Fruit fly (Drosophila melanogaster) whole organism, embryonic: Measurements from ENCODE around the gene CG15719.

Experiments used
- Abd-B ChIP-seq: fragments of 200-800 bp; sonication (Bioruptor generic); optimal IDR thresholded peaks from 2 replicates; lab custom pipeline; 2018; ENCODE audit warnings: missing biosample characterization, mild to moderate bottlenecking, missing genetic modification characterization, moderate library complexity
- BtbVII ChIP-seq: fragments of 200-800 bp; sonication (Bioruptor generic); optimal IDR thresholded peaks from 3 replicates; lab custom pipeline; 2017; ENCODE audit warnings: missing biosample characterization, mild to moderate bottlenecking, missing genetic modification characterization
- CG11696 ChIP-seq: fragments of 200-800 bp; sonication (Bioruptor generic); IDR thresholded peaks from 2 replicates; pipeline ENCODE4 v1.3.6; 2022; ENCODE audit warnings: missing biosample characterization, missing genetic modification characterization
- CG12155 ChIP-seq: fragments of 200-800 bp; sonication (Bioruptor generic); optimal IDR thresholded peaks from 3 replicates; lab custom pipeline; 2016; ENCODE audit warnings: missing biosample characterization, missing genetic modification characterization
- CG13123 ChIP-seq: fragments of 200-800 bp; sonication (Bioruptor generic); optimal IDR thresholded peaks from 2 replicates; lab custom pipeline; 2016; ENCODE audit warnings: missing biosample characterization, missing genetic modification characterization
- CG13287 ChIP-seq: fragments of 200-800 bp; sonication (Bioruptor generic); IDR thresholded peaks from 2 replicates; pipeline ENCODE4 v1.3.6; 2022; ENCODE audit warnings: missing biosample characterization, missing genetic modification characterization; ENCODE audit not compliant: partially characterized antibody
- CG15011 ChIP-seq: fragments of 200-800 bp; sonication (Bioruptor generic); optimal IDR thresholded peaks from 3 replicates; lab custom pipeline; 2018; ENCODE audit warnings: missing biosample characterization, mild to moderate bottlenecking, missing genetic modification characterization
- CG15696 ChIP-seq: fragments of 200-800 bp; sonication (Bioruptor generic); optimal IDR thresholded peaks from 2 replicates; lab custom pipeline; 2019; ENCODE audit warnings: missing biosample characterization, mild to moderate bottlenecking, missing genetic modification characterization, moderate library complexity
- CG1603 ChIP-seq: fragments of 200-800 bp; sonication (Bioruptor generic); optimal IDR thresholded peaks from 2 replicates; lab custom pipeline; 2019; ENCODE audit warnings: missing biosample characterization, mild to moderate bottlenecking, missing genetic modification characterization, moderate library complexity
- CG18262 ChIP-seq: fragments of 200-800 bp; optimal IDR thresholded peaks from 3 replicates; lab custom pipeline; 2019; ENCODE audit warnings: missing biosample characterization, mild to moderate bottlenecking, missing genetic modification characterization, moderate library complexity
- CG1832 ChIP-seq: fragments of 200-800 bp; sonication (Bioruptor generic); optimal IDR thresholded peaks from 2 replicates; lab custom pipeline; 2017; ENCODE audit warnings: missing biosample characterization, mild to moderate bottlenecking, missing genetic modification characterization, inconsistent platforms
- CG18764 ChIP-seq: fragments of 200-800 bp; sonication (Bioruptor generic); optimal IDR thresholded peaks from 3 replicates; lab custom pipeline; 2016; ENCODE audit warnings: missing biosample characterization, missing genetic modification characterization
- CG2712 ChIP-seq: fragments of 200-800 bp; optimal IDR thresholded peaks from 3 replicates; lab custom pipeline; 2019; ENCODE audit warnings: missing biosample characterization, mild to moderate bottlenecking, missing genetic modification characterization, moderate library complexity
- CG32772 ChIP-seq: fragments of 200-800 bp; sonication (Bioruptor generic); IDR thresholded peaks from 2 replicates; pipeline ENCODE4 v1.3.6; 2022; ENCODE audit warnings: missing biosample characterization, missing genetic modification characterization
- CG4617 ChIP-seq: fragments of 200-800 bp; sonication (Bioruptor generic); optimal IDR thresholded peaks from 3 replicates; lab custom pipeline; 2016; ENCODE audit warnings: missing biosample characterization, missing genetic modification characterization, borderline replicate concordance
- CG5180 ChIP-seq: fragments of 200-800 bp; sonication (Bioruptor generic); optimal IDR thresholded peaks from 3 replicates; lab custom pipeline; 2017; ENCODE audit warnings: missing biosample characterization, missing genetic modification characterization, mild to moderate bottlenecking, moderate library complexity, missing genetic modification reagents
- CG6654 ChIP-seq: fragments of 200-800 bp; sonication (Bioruptor generic); optimal IDR thresholded peaks from 2 replicates; lab custom pipeline; 2017; ENCODE audit warnings: missing biosample characterization, mild to moderate bottlenecking, missing genetic modification characterization
- CG6689 ChIP-seq: fragments of 200-800 bp; sonication (Bioruptor generic); IDR thresholded peaks from 2 replicates; pipeline ENCODE4 v1.3.6; 2022; ENCODE audit warnings: missing biosample characterization, missing genetic modification characterization
- CG6813 ChIP-seq: fragments of 200-800 bp; sonication (Bioruptor generic); optimal IDR thresholded peaks from 2 replicates; lab custom pipeline; 2017; ENCODE audit warnings: missing biosample characterization, missing genetic modification characterization, mild to moderate bottlenecking, moderate library complexity, missing genetic modification reagents
- CG7372 ChIP-seq: fragments of 200-800 bp; sonication (Bioruptor generic); IDR thresholded peaks from 2 replicates; pipeline ENCODE4 v1.3.6; 2022; ENCODE audit warnings: missing biosample characterization, missing genetic modification characterization
- CG7839 ChIP-seq: fragments of 200-800 bp; sonication (Bioruptor generic); optimal IDR thresholded peaks from 3 replicates; lab custom pipeline; 2018; ENCODE audit warnings: missing biosample characterization, mild to moderate bottlenecking, missing genetic modification characterization, moderate library complexity
- CG8359 ChIP-seq: fragments of 200-800 bp; sonication (Bioruptor generic); optimal IDR thresholded peaks from 2 replicates; lab custom pipeline; 2017; ENCODE audit warnings: missing biosample characterization, mild to moderate bottlenecking, missing genetic modification characterization, borderline replicate concordance
- Dad ChIP-seq: fragments of 200-800 bp; sonication (Bioruptor generic); optimal IDR thresholded peaks from 3 replicates; lab custom pipeline; 2016; ENCODE audit warnings: missing biosample characterization, missing genetic modification characterization
- Deaf1 ChIP-seq: fragments of 200-800 bp; optimal IDR thresholded peaks from 3 replicates; lab custom pipeline; 2019; ENCODE audit warnings: missing biosample characterization, mild to moderate bottlenecking, missing genetic modification characterization, moderate library complexity
- Dll ChIP-seq: fragments of 200-800 bp; sonication (Bioruptor generic); IDR thresholded peaks from 4 replicates; pipeline ENCODE4 v1.3.6; 2022; ENCODE audit warnings: missing biosample characterization, missing genetic modification characterization; ENCODE audit not compliant: partially characterized antibody
- E2f1 ChIP-seq: fragments of 200-800 bp; sonication (Bioruptor generic); IDR thresholded peaks from 2 replicates; pipeline ENCODE4 v1.3.6; 2022; ENCODE audit warnings: missing biosample characterization, missing genetic modification characterization
- Gsc ChIP-seq: fragments of 200-800 bp; sonication (Bioruptor generic); IDR thresholded peaks from 2 replicates; pipeline ENCODE4 v1.3.6; 2022; ENCODE audit warnings: missing biosample characterization, missing genetic modification characterization
- Lhr ChIP-seq: fragments of 200-800 bp; sonication (Bioruptor generic); optimal IDR thresholded peaks from 3 replicates; lab custom pipeline; 2017; ENCODE audit warnings: mild to moderate bottlenecking, missing biosample characterization, missing genetic modification reagents, missing genetic modification characterization
- MTF-1 ChIP-seq: fragments of 200-800 bp; sonication (Bioruptor generic); optimal IDR thresholded peaks from 2 replicates; lab custom pipeline; 2018; ENCODE audit warnings: missing biosample characterization, mild to moderate bottlenecking, missing genetic modification characterization, borderline replicate concordance
- NK7.1 ChIP-seq: fragments of 200-800 bp; sonication (Bioruptor generic); optimal IDR thresholded peaks from 3 replicates; lab custom pipeline; 2016; ENCODE audit warnings: missing biosample characterization, missing genetic modification characterization
- Nf-YB ChIP-seq: fragments of 200-800 bp; sonication (Bioruptor generic); optimal IDR thresholded peaks from 3 replicates; lab custom pipeline; 2019; ENCODE audit warnings: missing biosample characterization, mild to moderate bottlenecking, missing genetic modification characterization, moderate library complexity
- Nf-YC ChIP-seq: fragments of 200-800 bp; optimal IDR thresholded peaks from 3 replicates; lab custom pipeline; 2019; ENCODE audit warnings: missing biosample characterization, mild to moderate bottlenecking, missing genetic modification characterization, moderate library complexity
- Rfx ChIP-seq: fragments of 200-800 bp; sonication (Bioruptor generic); IDR thresholded peaks from 2 replicates; pipeline ENCODE4 v1.3.6; 2022; ENCODE audit warnings: missing biosample characterization, missing genetic modification characterization
- Sox102F ChIP-seq: fragments of 200-800 bp; sonication (Bioruptor generic); optimal IDR thresholded peaks from 2 replicates; lab custom pipeline; 2018; ENCODE audit warnings: missing biosample characterization, mild to moderate bottlenecking, missing genetic modification characterization, moderate library complexity
- Sry-β ChIP-seq: fragments of 200-800 bp; sonication (Bioruptor generic); optimal IDR thresholded peaks from 2 replicates; lab custom pipeline; 2018; ENCODE audit warnings: missing biosample characterization, mild to moderate bottlenecking, missing genetic modification characterization, moderate library complexity
- Sry-δ ChIP-seq: fragments of 200-800 bp; sonication (Bioruptor generic); optimal IDR thresholded peaks from 2 replicates; lab custom pipeline; 2016; ENCODE audit warnings: missing biosample characterization, missing genetic modification characterization
- ab ChIP-seq: fragments of 200-800 bp; sonication (Bioruptor generic); optimal IDR thresholded peaks from 2 replicates; lab custom pipeline; 2016; ENCODE audit warnings: missing biosample characterization, missing genetic modification characterization
- ase ChIP-seq: fragments of 200-800 bp; sonication (Bioruptor generic); IDR thresholded peaks from 3 replicates; pipeline ENCODE4 v1.3.6; 2022; ENCODE audit warnings: missing biosample characterization, missing genetic modification characterization
- ash1 ChIP-seq: fragments of 200-800 bp; sonication (Bioruptor generic); optimal IDR thresholded peaks from 2 replicates; lab custom pipeline; 2018; ENCODE audit warnings: missing biosample characterization, mild to moderate bottlenecking, missing genetic modification characterization
- bsh ChIP-seq, 2 experiments: fragments of 200-800 bp; sonication (Bioruptor generic); optimal IDR thresholded peaks; 2 replicates each; lab custom pipeline; 2017 to 2018; ENCODE audit warnings: mild to moderate bottlenecking in 2 of 2, missing biosample characterization in 2 of 2, missing genetic modification characterization in 2 of 2, moderate library complexity in 1 of 2
- disco-r ChIP-seq: fragments of 200-800 bp; sonication (Bioruptor generic); optimal IDR thresholded peaks from 2 replicates; lab custom pipeline; 2016; ENCODE audit warnings: missing biosample characterization, missing genetic modification characterization
- dm ChIP-seq: fragments of 200-800 bp; sonication (Bioruptor generic); optimal IDR thresholded peaks from 3 replicates; lab custom pipeline; 2016; ENCODE audit warnings: missing biosample characterization, missing genetic modification characterization
- ewg ChIP-seq: fragments of 200-800 bp; sonication (Bioruptor generic); optimal IDR thresholded peaks from 3 replicates; lab custom pipeline; 2017; ENCODE audit warnings: mild to moderate bottlenecking, missing biosample characterization, missing genetic modification reagents, missing genetic modification characterization
- fru ChIP-seq: fragments of >200 bp; optimal IDR thresholded peaks from 2 replicates; lab custom pipeline; 2017
- ham ChIP-seq: fragments of 200-800 bp; sonication (Bioruptor generic); IDR thresholded peaks from 2 replicates; pipeline ENCODE4 v1.3.6; 2022; ENCODE audit warnings: missing biosample characterization, missing genetic modification characterization
- hb ChIP-seq: fragments of 200-800 bp; sonication (Bioruptor generic); IDR thresholded peaks from 3 replicates; pipeline ENCODE4 v1.3.6; 2022; ENCODE audit warnings: missing biosample characterization, missing genetic modification characterization; ENCODE audit not compliant: partially characterized antibody
- jigr1 ChIP-seq: fragments of 200-800 bp; sonication (Bioruptor generic); IDR thresholded peaks from 3 replicates; pipeline ENCODE4 v1.3.6; 2022; ENCODE audit warnings: missing biosample characterization, missing genetic modification characterization
- mam ChIP-seq: fragments of 200-800 bp; sonication (Bioruptor generic); optimal IDR thresholded peaks from 3 replicates; lab custom pipeline; 2016; ENCODE audit warnings: missing biosample characterization, missing genetic modification characterization
- phol ChIP-seq: fragments of 200-800 bp; sonication (Bioruptor generic); optimal IDR thresholded peaks from 3 replicates; lab custom pipeline; 2018; ENCODE audit warnings: missing biosample characterization, mild to moderate bottlenecking, missing genetic modification characterization, moderate library complexity
- scrt ChIP-seq: fragments of 200-800 bp; sonication (Bioruptor generic); optimal IDR thresholded peaks from 2 replicates; lab custom pipeline; 2018; ENCODE audit warnings: missing biosample characterization, mild to moderate bottlenecking, missing genetic modification characterization, moderate library complexity
- sim ChIP-seq: fragments of 200-800 bp; sonication (Bioruptor generic); IDR thresholded peaks from 2 replicates; pipeline ENCODE4 v1.3.6; 2022; ENCODE audit warnings: missing biosample characterization, missing genetic modification characterization
- toy ChIP-seq: fragments of 200-800 bp; sonication (Bioruptor generic); IDR thresholded peaks from 2 replicates; pipeline ENCODE4 v1.3.6; 2022; ENCODE audit warnings: missing biosample characterization, missing genetic modification characterization

CG15719 gene

dm6 chrX:12986948-12987450, 17.7 kb downstream of the CG15719 start:
- no peak for TF ChIP-seq CG1603 (tag; lab: Kevin White, UChicago)
- peak; percentile 22 for TF ChIP-seq CG1832 (GFP tag; lab: Kevin White, UChicago)
- TF ChIP-seq MTF-1, result no peak
- no peak for TF ChIP-seq CG7372 (GFP tag; lab: Robert Waterston, UW)
- TF ChIP-seq Nf-YB (GFP tag; lab: Kevin White, UChicago), result peak; percentile 88
- peak; percentile 54 for TF ChIP-seq Deaf1 (tag; lab: Kevin White, UChicago)
- no peak for TF ChIP-seq dm (GFP tag; lab: Kevin White, UChicago)
- TF ChIP-seq bsh (GFP tag; optimal IDR thresholded peaks at IDR 0.05; lab: Kevin White, UChicago), result no peak
- peak; percentile 3 for TF ChIP-seq ewg (GFP tag; lab: Kevin White, UChicago)
- no peak for TF ChIP-seq Abd-B (GFP tag; lab: Kevin White, UChicago)
- no peak for TF ChIP-seq disco-r
- TF ChIP-seq CG4617 (GFP tag; lab: Kevin White, UChicago), result no peak
- no peak for TF ChIP-seq ase (GFP tag; lab: Robert Waterston, UW)
- TF ChIP-seq ash1 (GFP tag; lab: Kevin White, UChicago), result no peak
- no peak for TF ChIP-seq CG6689 (GFP tag; lab: Robert Waterston, UW)
- TF ChIP-seq Sry-δ (GFP tag; lab: Kevin White, UChicago), result no peak
- no peak for TF ChIP-seq CG18262 (tag; lab: Kevin White, UChicago)
- TF ChIP-seq Rfx, result no peak
- no peak for TF ChIP-seq fru
- no peak for TF ChIP-seq CG5180 (GFP tag; lab: Kevin White, UChicago)
- no peak for TF ChIP-seq jigr1 (GFP tag; lab: Robert Waterston, UW)
- no peak for TF ChIP-seq phol
- no peak for TF ChIP-seq CG13287 (GFP tag; lab: Robert Waterston, UW)
- TF ChIP-seq Nf-YC (tag; lab: Kevin White, UChicago), result peak; percentile 95
- TF ChIP-seq CG2712 (tag; lab: Kevin White, UChicago), result no peak
- no peak for TF ChIP-seq ham (GFP tag; lab: Robert Waterston, UW)
- TF ChIP-seq CG32772, result no peak
- no peak for TF ChIP-seq toy (GFP tag; lab: Robert Waterston, UW)
- no peak for TF ChIP-seq Sox102F
- TF ChIP-seq E2f1 (GFP tag; lab: Robert Waterston, UW), result no peak
- no peak for TF ChIP-seq sim (GFP tag; lab: Robert Waterston, UW)
- no peak for TF ChIP-seq CG13123 (GFP tag; lab: Kevin White, UChicago)
- no peak for TF ChIP-seq CG15011 (GFP tag; lab: Kevin White, UChicago)
- peak; percentile 92 for TF ChIP-seq scrt (GFP tag; lab: Kevin White, UChicago)
- TF ChIP-seq CG15696 (tag; lab: Kevin White, UChicago), result no peak
- no peak for TF ChIP-seq mam (GFP tag; lab: Kevin White, UChicago)
- no peak for TF ChIP-seq Sry-β (GFP tag; lab: Kevin White, UChicago)
- TF ChIP-seq CG8359 (GFP tag; lab: Kevin White, UChicago), result no peak
- TF ChIP-seq Gsc, result no peak
- TF ChIP-seq Lhr, result no peak
- TF ChIP-seq CG7839 (tag; lab: Kevin White, UChicago), result no peak

dm6 chrX:12984224-12984623, 20.5 kb downstream of the CG15719 start, which contains the start of gene CG32643:
Gene CG32643, plus strand, starts transcription at chrX:12984524.
- TF ChIP-seq bsh (GFP tag; optimal IDR thresholded peaks at IDR 0.05; lab: Kevin White, UChicago) (no peak), Lhr (no peak), BtbVII (GFP tag; lab: Kevin White, UChicago) (no peak), CG6813 (GFP tag; lab: Kevin White, UChicago) (no peak), ab (GFP tag; lab: Kevin White, UChicago) (no peak), Dad (GFP tag; lab: Kevin White, UChicago) (no peak), hb (GFP tag; lab: Robert Waterston, UW) (no peak), CG18764 (GFP tag; lab: Kevin White, UChicago) (no peak), NK7.1 (no peak), CG6654 (GFP tag; lab: Kevin White, UChicago) (no peak), Dll (GFP tag; lab: Robert Waterston, UW) (no peak), CG11696 (GFP tag; lab: Robert Waterston, UW) (no peak), CG12155 (GFP tag; lab: Kevin White, UChicago) (no peak)
